Fruit fly (Drosophila melanogaster) whole organism, wandering third instar larva: ENCODE results near the gene GNBP3.

Source experiments
- CG32264 ChIP-seq: fragments of 200-800 bp; sonication (Bioruptor generic); optimal IDR thresholded peaks from 2 replicates; lab custom pipeline; 2016; ENCODE audit warnings: missing biosample characterization, missing genetic modification characterization
- CG9705 ChIP-seq: fragments of 200-800 bp; sonication (Bioruptor generic); optimal IDR thresholded peaks from 2 replicates; lab custom pipeline; 2018; ENCODE audit warnings: missing biosample characterization, mild to moderate bottlenecking, missing genetic modification characterization
- Dfd ChIP-seq: fragments of >200 bp; optimal IDR thresholded peaks from 2 replicates; lab custom pipeline; 2017; ENCODE audit warnings: missing biosample characterization, missing genetic modification characterization
- Dif ChIP-seq: fragments of 200-275, 200-300 bp; sonication (Bioruptor generic); optimal IDR thresholded peaks from 2 replicates; lab custom pipeline; 2018; ENCODE audit warnings: missing biosample characterization, missing genetic modification characterization; ENCODE audit not compliant: partially characterized antibody
- Hnf4 ChIP-seq: fragments of 200-800 bp; sonication (Bioruptor generic); optimal IDR thresholded peaks from 2 replicates; lab custom pipeline; 2016; ENCODE audit warnings: missing biosample characterization, mild to moderate bottlenecking, missing genetic modification characterization
- Mio ChIP-seq: sonication (Bioruptor generic); optimal IDR thresholded peaks from 2 replicates; lab custom pipeline; 2016; ENCODE audit warnings: missing biosample characterization, missing genetic modification characterization
- Myc ChIP-seq: fragments of >200 bp; optimal IDR thresholded peaks from 2 replicates; lab custom pipeline; 2017
- Rel ChIP-seq, 2 experiments: fragments of 200-800 bp; sonication (Bioruptor generic) in 1 of 2; optimal IDR thresholded peaks; 2 replicates in 1 of 2; 3 replicates in 1 of 2; lab custom pipeline; 2016 to 2019; ENCODE audit warnings: mild to moderate bottlenecking in 2 of 2, missing biosample characterization in 2 of 2, missing genetic modification characterization in 2 of 2, moderate library complexity in 1 of 2
- Vsx2 ChIP-seq: fragments of 200-300, 225-300 bp; sonication (Bioruptor generic); optimal IDR thresholded peaks from 2 replicates; lab custom pipeline; 2018; ENCODE audit warnings: missing biosample characterization, missing genetic modification characterization; ENCODE audit not compliant: partially characterized antibody
- dl ChIP-seq, 2 experiments: fragments of 175-275, 200-275 bp in 1 of 2; fragments of 200-275 bp in 1 of 2; sonication (Bioruptor generic); optimal IDR thresholded peaks; lab custom pipeline; 2018; ENCODE audit warnings: mild to moderate bottlenecking in 2 of 2, missing biosample characterization in 2 of 2, missing genetic modification characterization in 2 of 2, moderate library complexity in 2 of 2; ENCODE audit not compliant: partially characterized antibody in 2 of 2, insufficient read depth in 1 of 2
- dmrt93B ChIP-seq: fragments of 200-800 bp; sonication (Bioruptor generic); optimal IDR thresholded peaks from 2 replicates; lab custom pipeline; 2018; ENCODE audit warnings: missing biosample characterization, mild to moderate bottlenecking, missing genetic modification characterization
- dsf ChIP-seq: sonication (Bioruptor generic); optimal IDR thresholded peaks from 2 replicates; lab custom pipeline; 2016; ENCODE audit warnings: missing biosample characterization, missing genetic modification characterization, borderline replicate concordance
- ey ChIP-seq: fragments of 200-800 bp; sonication (Bioruptor generic); optimal IDR thresholded peaks from 2 replicates; lab custom pipeline; 2016; ENCODE audit warnings: missing biosample characterization, missing genetic modification characterization
- foxo ChIP-seq, 2 experiments: fragments of 200-800 bp; sonication (Bioruptor generic); optimal IDR thresholded peaks; 2 replicates in 1 of 2; 3 replicates in 1 of 2; lab custom pipeline; 2016 to 2017; ENCODE audit warnings: missing biosample characterization in 2 of 2, missing genetic modification characterization in 2 of 2
- jim ChIP-seq: fragments of 175-275, 200-325 bp; sonication (Bioruptor generic); optimal IDR thresholded peaks from 2 replicates; lab custom pipeline; 2016; ENCODE audit warnings: missing biosample characterization, mild to moderate bottlenecking, missing genetic modification characterization
- lola ChIP-seq: fragments of >200 bp; optimal IDR thresholded peaks from 2 replicates; lab custom pipeline; 2017; ENCODE audit warnings: missing biosample characterization, missing genetic modification characterization
- pan ChIP-seq: fragments of >200 bp; optimal IDR thresholded peaks from 2 replicates; lab custom pipeline; 2017
- psq ChIP-seq: fragments of 200-800 bp; sonication (Bioruptor generic); optimal IDR thresholded peaks from 3 replicates; lab custom pipeline; 2017; ENCODE audit warnings: missing biosample characterization, mild to moderate bottlenecking, missing genetic modification characterization, moderate library complexity
- rgr ChIP-seq: fragments of 200-800 bp; sonication (Bioruptor generic); optimal IDR thresholded peaks from 3 replicates; lab custom pipeline; 2016; ENCODE audit warnings: missing biosample characterization, mild to moderate bottlenecking, missing genetic modification characterization
- sage ChIP-seq: fragments of 200-800 bp; sonication (Bioruptor generic); optimal IDR thresholded peaks from 2 replicates; lab custom pipeline; 2016; ENCODE audit warnings: missing biosample characterization, mild to moderate bottlenecking, missing genetic modification characterization
- sv ChIP-seq: fragments of 200-800 bp; sonication (Bioruptor generic); optimal IDR thresholded peaks from 3 replicates; lab custom pipeline; 2016; ENCODE audit warnings: missing biosample characterization, missing genetic modification characterization
- usp ChIP-seq: fragments of >200 bp; optimal IDR thresholded peaks from 2 replicates; lab custom pipeline; 2017; ENCODE audit warnings: missing biosample characterization, missing genetic modification characterization
- woc ChIP-seq: sonication (Bioruptor generic); optimal IDR thresholded peaks from 2 replicates; lab custom pipeline; 2016; ENCODE audit warnings: missing biosample characterization, mild to moderate bottlenecking, missing genetic modification characterization

GNBP3 gene

dm6 chr3L:9002527-9002926 is 47.7 kb downstream of the GNBP3 start:
- TF ChIP-seq rgr (GFP tag; lab: Kevin White, UChicago) (no peak), lola (GFP tag; lab: Kevin White, UChicago) (no peak), Myc (no peak), dmrt93B (GFP tag; lab: Kevin White, UChicago) (no peak), Vsx2 (GFP tag; lab: Kevin White, UChicago) (no peak), foxo (GFP tag; optimal IDR thresholded peaks at IDR 0.05; lab: Kevin White, UChicago) (no peak), jim (GFP tag; lab: Kevin White, UChicago) (no peak), usp (GFP tag; lab: Kevin White, UChicago) (no peak), Dfd (no peak), Mio (GFP tag; lab: Kevin White, UChicago) (no peak), psq (GFP tag; lab: Kevin White, UChicago) (no peak)

- TF ChIP-seq Dfd (no peak), jim (GFP tag; lab: Kevin White, UChicago) (no peak), sage (GFP tag; lab: Kevin White, UChicago) (no peak), dl (GFP tag; optimal IDR thresholded peaks at IDR 0.05; lab: Kevin White, UChicago; ENCODE audit: insufficient read depth in 1 of 2, partially characterized antibody in 2 of 2) (no peak), sv (GFP tag; lab: Kevin White, UChicago) (no peak), foxo (GFP tag; optimal IDR thresholded peaks at IDR 0.05; lab: Kevin White, UChicago) (no peak), Hnf4 (GFP tag; lab: Kevin White, UChicago) (no peak), dsf (GFP tag; lab: Kevin White, UChicago) (no peak), pan (lab: Kevin White, UChicago) (no peak), usp (GFP tag; lab: Kevin White, UChicago) (no peak), Vsx2 (GFP tag; lab: Kevin White, UChicago) (no peak), ey (no peak), woc (no peak), Dif (GFP tag; lab: Kevin White, UChicago) (no peak)
Measured at dm6 chr3L:9003369-9003768, 48.5 kb downstream of the GNBP3 start.

DNA sequence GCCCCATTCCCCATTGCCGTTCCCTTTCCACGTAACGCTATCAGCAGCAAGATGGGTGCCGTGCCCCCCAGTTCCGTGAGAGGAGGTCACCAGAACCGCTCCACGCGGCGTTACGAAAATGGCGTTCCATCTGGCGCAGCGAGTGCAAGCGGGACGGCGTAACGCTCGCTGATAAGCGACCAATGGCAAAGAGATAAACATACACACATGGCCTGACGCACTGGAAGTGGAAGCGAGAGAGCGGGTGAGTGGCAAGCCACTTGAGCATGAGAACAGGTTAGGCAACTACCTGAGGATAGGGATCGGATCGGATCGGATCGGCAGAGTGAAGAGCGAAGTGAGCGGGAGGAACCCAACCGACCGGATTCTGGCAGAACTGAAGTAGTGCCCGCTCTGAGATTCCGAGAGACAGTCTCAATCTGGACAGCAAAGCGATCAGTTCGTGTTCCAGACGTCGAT is 50.0 kb downstream of the GNBP3 start, which contains the start of gene Doc3:
Gene Doc3, plus strand, starts transcription at position 409 of the 459 bp plus-strand sequence.
- no peak for TF ChIP-seq CG9705 (GFP tag; lab: Kevin White, UChicago)
- TF ChIP-seq dl (GFP tag; optimal IDR thresholded peaks at IDR 0.05; lab: Kevin White, UChicago; ENCODE audit: insufficient read depth in 1 of 2, partially characterized antibody in 2 of 2): peak; percentile 40 to 70
- no peak for TF ChIP-seq CG32264 (GFP tag; lab: Kevin White, UChicago)
- TF ChIP-seq Rel (GFP tag; optimal IDR thresholded peaks at IDR 0.05; lab: Kevin White, UChicago): no peak
- peak; percentile 11 for TF ChIP-seq Rel (tag; optimal IDR thresholded peaks at IDR 0.05; lab: Kevin White, UChicago)
- TF ChIP-seq Myc: no peak
- peak; percentile 95 for TF ChIP-seq Vsx2 (GFP tag; lab: Kevin White, UChicago)
- TF ChIP-seq Dif (GFP tag; lab: Kevin White, UChicago): peak; percentile 93
